Worm (Caenorhabditis elegans): ENCODE data around the gene clec-52.
A peak's percentile ranks its signal among the peaks of the same experiment; 100 is the strongest.
"Not testable (repeated sequence)": the region's sequence is repeated elsewhere in the genome, so short reads cannot be mapped to it uniquely, and the experiment has no call there.

The clec-52 gene

DNA sequence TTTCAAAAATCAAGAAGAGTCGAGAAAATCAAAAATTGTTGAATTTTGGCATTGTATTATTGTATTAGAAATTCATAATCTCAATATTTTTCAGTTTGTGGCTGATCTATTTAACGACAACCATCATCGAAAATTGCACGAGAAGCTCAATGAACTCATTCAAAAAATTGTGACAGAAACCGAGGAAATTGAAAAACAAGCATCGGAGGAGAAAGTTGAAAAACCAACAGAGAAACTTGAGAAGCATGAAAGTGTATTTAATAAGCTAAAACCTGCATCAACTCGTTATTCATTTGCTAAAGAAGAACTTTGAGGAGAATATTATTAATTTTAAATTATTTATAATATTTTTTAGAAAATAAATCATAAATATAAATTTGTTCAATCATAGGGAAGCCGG, 41.7 kb downstream of the clec-52 start, which contains the start of gene ceph-41:
Gene ceph-41 (plus strand): TSS at position 301 of the 400 bp plus-strand sequence.
- TF ChIP-seq Y95B8A.8 (GFP tag; IDR thresholded peaks at IDR 0.05) (no peak), egl-44 (GFP tag; IDR thresholded peaks at IDR 0.05) (no peak), aptf-2 (GFP tag; conservative IDR thresholded peaks at IDR 0.05) (no peak), madf-6 (GFP tag; IDR thresholded peaks at IDR 0.05) (no peak), zim-3 (tag; optimal IDR thresholded peaks at IDR 0.05) (no peak), Y53F4B.3 (GFP tag; IDR thresholded peaks at IDR 0.05) (no peak), C06A6.2 (GFP tag; conservative IDR thresholded peaks at IDR 0.05) (no peak)

DNA sequence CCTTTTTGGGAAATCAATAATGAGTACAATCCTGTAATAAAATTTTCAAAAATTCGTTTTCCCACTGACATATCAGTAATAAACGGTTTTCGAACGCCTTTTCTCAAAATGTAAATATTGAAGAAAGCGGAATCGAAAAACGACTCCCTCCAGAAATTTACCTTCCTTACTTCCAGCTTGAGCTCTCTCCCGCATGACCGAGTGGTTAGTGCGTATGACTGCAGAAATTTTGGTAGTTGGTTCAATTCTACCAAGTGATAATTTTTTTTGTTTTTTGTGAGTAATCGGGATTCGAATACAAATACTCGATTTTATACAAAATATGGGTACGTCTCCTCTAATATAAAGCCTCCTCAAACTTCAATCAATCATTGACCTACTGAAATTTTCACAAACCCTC, 45.0 kb downstream of the clec-52 start:
- TF ChIP-seq tbp1 (GFP tag; optimal IDR thresholded peaks at IDR 0.05) (peak; percentile 79), B0261.1 (tag; optimal IDR thresholded peaks at IDR 0.05) (peak; percentile 46), rpc-1 (tag; optimal IDR thresholded peaks at IDR 0.05) (peak; percentile 27), hmg-1.2 (GFP tag; IDR thresholded peaks at IDR 0.05) (peak; percentile 50), lin-26 (GFP tag; IDR thresholded peaks at IDR 0.05) (peak; percentile 65; the same call in 1 of the 2 replicates)
- not testable (repeated sequence) for TF ChIP-seq rpc-1 (optimal IDR thresholded peaks at IDR 0.05)

ce11 chrIV:8122349-8122748, 46.2 kb downstream of the clec-52 start, which contains the start of gene erp-44.3:
erp-44.3 (plus strand) TSS chrIV:8122649.
- not testable (repeated sequence) for TF ChIP-seq K12H6.12 (tag; optimal IDR thresholded peaks at IDR 0.05); lsy-27 (tag; optimal IDR thresholded peaks at IDR 0.05; ENCODE audit: borderline replicate concordance, insufficient read depth); ztf-28 (GFP tag; IDR thresholded peaks at IDR 0.05)

- no peak for TF ChIP-seq mcd-1 (GFP tag; IDR thresholded peaks at IDR 0.05)
- no peak for TF ChIP-seq snpc-3.4 (tag; optimal IDR thresholded peaks at IDR 0.05)
- no peak for TF ChIP-seq egl-44 (GFP tag; IDR thresholded peaks at IDR 0.05)
- no peak for TF ChIP-seq unc-62 (GFP tag; optimal IDR thresholded peaks at IDR 0.05)
- no peak for TF ChIP-seq egl-18 (GFP tag; IDR thresholded peaks at IDR 0.05)
- TF ChIP-seq ccch-3 (GFP tag; optimal IDR thresholded peaks at IDR 0.05): no peak
- TF ChIP-seq pbrm-1 (GFP tag; IDR thresholded peaks at IDR 0.05): no peak
- no peak for TF ChIP-seq nfyb-1 (GFP tag; IDR thresholded peaks at IDR 0.05)
- no peak for TF ChIP-seq F57C9.4 (tag; optimal IDR thresholded peaks at IDR 0.05)
- TF ChIP-seq him-1 (tag; optimal IDR thresholded peaks at IDR 0.05): no peak
- no peak for TF ChIP-seq F37B4.10 (GFP tag; IDR thresholded peaks at IDR 0.05)
- TF ChIP-seq attf-6 (GFP tag; IDR thresholded peaks at IDR 0.05): no peak
- TF ChIP-seq snpc-4 (GFP tag; optimal IDR thresholded peaks at IDR 0.05): no peak
- no peak for TF ChIP-seq snpc-4 (tag; optimal IDR thresholded peaks at IDR 0.05)
- no peak for TF ChIP-seq lin-35 (GFP tag; optimal IDR thresholded peaks at IDR 0.05)
- no peak for TF ChIP-seq lag-1 (GFP tag; IDR thresholded peaks at IDR 0.05)
- TF ChIP-seq ceh-58 (GFP tag; IDR thresholded peaks at IDR 0.05): no peak
These were observed 49.8 kb downstream of the clec-52 start, which contains the start of gene F42G8.8 for ce11 chrIV:8118790-8119189. F42G8.8 (plus strand) TSS chrIV:8119090.
